Worm (Caenorhabditis elegans) whole organism, L4 larva: Measurements from ENCODE around the gene C45G9.11.
A peak's percentile ranks its signal among the peaks of the same experiment; 100 is the strongest.

ENCODE experiments used
- D1046.2 ChIP-seq: fragments of 200-800 bp; sonication (Bioruptor generic); IDR thresholded peaks from 2 replicates; pipeline ENCODE4 v1.3.6; 2022; ENCODE audit warnings: missing genetic modification characterization, missing compliant biosample characterization
- F26F4.8 ChIP-seq: fragments of 200-800 bp; sonication (Bioruptor generic); conservative IDR thresholded peaks from 2 replicates; pipeline ENCODE4 v1.3.6; 2022; ENCODE audit warnings: missing genetic modification characterization, missing compliant biosample characterization
- F37D6.2 ChIP-seq: sonication (generic microtip); optimal IDR thresholded peaks from 2 replicates; lab custom pipeline; 2016; ENCODE audit warnings: mild to moderate bottlenecking, missing genetic modification characterization, missing compliant biosample characterization
- T20F7.1 ChIP-seq: fragments of 200-800 bp; sonication (Bioruptor generic); optimal IDR thresholded peaks from 2 replicates; lab custom pipeline; 2018; ENCODE audit warnings: mild to moderate bottlenecking, missing genetic modification characterization, missing compliant biosample characterization
- Y48G9A.11 ChIP-seq: fragments of 200-800 bp; sonication (Bioruptor generic); IDR thresholded peaks from 2 replicates; pipeline ENCODE4 v1.3.6; 2022; ENCODE audit warnings: missing genetic modification reagents, missing genetic modification characterization, missing compliant biosample characterization
- ZK337.2 ChIP-seq: fragments of 200-800 bp; sonication (Bioruptor generic); IDR thresholded peaks from 2 replicates; pipeline ENCODE4 v1.3.6; 2022; ENCODE audit warnings: missing genetic modification reagents, missing genetic modification characterization, missing compliant biosample characterization
- aly-2 ChIP-seq: sonication (generic microtip); optimal IDR thresholded peaks from 2 replicates; lab custom pipeline; 2018; ENCODE audit warnings: missing biosample characterization, missing genetic modification characterization
- arid-1 ChIP-seq: fragments of 200-800 bp; sonication (Bioruptor generic); conservative IDR thresholded peaks from 2 replicates; pipeline ENCODE4 v1.3.6; 2022; ENCODE audit warnings: missing genetic modification reagents, missing genetic modification characterization, missing compliant biosample characterization
- attf-4 ChIP-seq: sonication (generic microtip); optimal IDR thresholded peaks from 3 replicates; lab custom pipeline; 2017; ENCODE audit warnings: missing biosample characterization, missing genetic modification characterization
- ceh-20 ChIP-seq: fragments of 200-800 bp; sonication (Bioruptor generic); IDR thresholded peaks from 2 replicates; pipeline ENCODE4 v1.3.6; 2022; ENCODE audit warnings: missing genetic modification reagents, missing genetic modification characterization, missing compliant biosample characterization
- ceh-28 ChIP-seq: fragments of 150-350 bp; optimal IDR thresholded peaks from 2 replicates; lab custom pipeline; 2014; ENCODE audit warnings: missing biosample characterization, missing genetic modification reagents, missing genetic modification characterization
- ceh-44 ChIP-seq: fragments of 200-800 bp; sonication (Bioruptor generic); IDR thresholded peaks from 2 replicates; pipeline ENCODE4 v1.3.6; 2022; ENCODE audit warnings: missing genetic modification reagents, missing genetic modification characterization, missing compliant biosample characterization
- daf-12 ChIP-seq: fragments of 150-350 bp; optimal IDR thresholded peaks from 2 replicates; lab custom pipeline; 2014; ENCODE audit warnings: missing biosample characterization, missing genetic modification reagents, missing genetic modification characterization
- daf-16 ChIP-seq, 3 experiments: sonication (generic microtip); optimal IDR thresholded peaks; 2 replicates each; lab custom pipeline; 2016 to 2017; ENCODE audit warnings: missing genetic modification characterization in 3 of 3, missing genetic modification reagents in 3 of 3, mild to moderate bottlenecking in 2 of 3, missing compliant biosample characterization in 2 of 3, missing biosample characterization in 1 of 3, moderate library complexity in 1 of 3
- dmd-6 ChIP-seq: fragments of 200-800 bp; sonication (Bioruptor generic); IDR thresholded peaks from 2 replicates; pipeline ENCODE4 v1.3.6; 2022; ENCODE audit warnings: missing genetic modification reagents, missing genetic modification characterization, missing compliant biosample characterization
- dpl-1 ChIP-seq: fragments of 150-350 bp; optimal IDR thresholded peaks from 2 replicates; lab custom pipeline; 2014; ENCODE audit warnings: missing biosample characterization, missing genetic modification reagents, missing genetic modification characterization
- duxl-1 ChIP-seq: sonication (generic microtip); optimal IDR thresholded peaks from 2 replicates; lab custom pipeline; 2016; ENCODE audit warnings: mild to moderate bottlenecking, missing genetic modification characterization, moderate library complexity, missing compliant biosample characterization; ENCODE audit not compliant: poor library complexity
- egl-43 ChIP-seq: fragments of 200-800 bp; sonication (Bioruptor generic); IDR thresholded peaks from 2 replicates; pipeline ENCODE4 v1.3.6; 2022; ENCODE audit warnings: missing genetic modification reagents, missing genetic modification characterization, missing compliant biosample characterization
- gei-8 ChIP-seq: fragments of 200-800 bp; sonication (Bioruptor generic); optimal IDR thresholded peaks from 2 replicates; lab custom pipeline; 2018; ENCODE audit warnings: mild to moderate bottlenecking, missing genetic modification characterization, missing compliant biosample characterization
- hlh-11 ChIP-seq: fragments of 200-800 bp; sonication (Bioruptor generic); optimal IDR thresholded peaks from 2 replicates; lab custom pipeline; 2018; ENCODE audit warnings: mild to moderate bottlenecking, missing genetic modification characterization, missing compliant biosample characterization
- hlh-30 ChIP-seq: sonication (generic microtip); optimal IDR thresholded peaks from 2 replicates; lab custom pipeline; 2017; ENCODE audit warnings: antibody characterized with exemption, mild to moderate bottlenecking, missing genetic modification characterization, missing compliant biosample characterization; ENCODE audit not compliant: insufficient read depth
- jun-1 ChIP-seq: fragments of 150-350 bp; optimal IDR thresholded peaks from 2 replicates; lab custom pipeline; 2014; ENCODE audit warnings: missing biosample characterization, missing genetic modification reagents, missing genetic modification characterization
- lin-38 ChIP-seq: fragments of 200-800 bp; sonication (Bioruptor generic); IDR thresholded peaks from 2 replicates; pipeline ENCODE4 v1.3.6; 2022; ENCODE audit warnings: missing genetic modification reagents, missing genetic modification characterization, missing compliant biosample characterization
- lsy-2 ChIP-seq, 2 experiments: fragments of 150-350 bp in 1 of 2; sonication (generic microtip) in 1 of 2; optimal IDR thresholded peaks; 2 replicates each; lab custom pipeline; 2014 to 2017; ENCODE audit warnings: missing biosample characterization in 2 of 2, missing genetic modification characterization in 2 of 2
- mdl-1 ChIP-seq, 2 experiments: fragments of 150-350 bp in 1 of 2; sonication (generic microtip) in 1 of 2; optimal IDR thresholded peaks; 2 replicates each; lab custom pipeline; 2014 to 2017; ENCODE audit warnings: missing biosample characterization in 2 of 2, missing genetic modification characterization in 2 of 2
- mxl-3 ChIP-seq: fragments of 200-800 bp; sonication (Bioruptor generic); optimal IDR thresholded peaks from 2 replicates; lab custom pipeline; 2018; ENCODE audit warnings: mild to moderate bottlenecking, missing genetic modification characterization, missing compliant biosample characterization
- nhr-10 ChIP-seq: fragments of 150-350 bp; optimal IDR thresholded peaks from 2 replicates; lab custom pipeline; 2014; ENCODE audit warnings: missing biosample characterization, missing genetic modification characterization
- nhr-102 ChIP-seq: sonication (generic microtip); optimal IDR thresholded peaks from 2 replicates; lab custom pipeline; 2016; ENCODE audit warnings: mild to moderate bottlenecking, missing genetic modification characterization, moderate library complexity, missing compliant biosample characterization
- nhr-237 ChIP-seq: sonication (generic microtip); optimal IDR thresholded peaks from 2 replicates; lab custom pipeline; 2017; ENCODE audit warnings: missing biosample characterization, missing genetic modification characterization
- nhr-41 ChIP-seq: fragments of 200-800 bp; sonication (Bioruptor generic); IDR thresholded peaks from 2 replicates; pipeline ENCODE4 v1.3.6; 2022; ENCODE audit warnings: missing genetic modification reagents, missing genetic modification characterization, missing compliant biosample characterization
- nhr-48 ChIP-seq: sonication (generic microtip); optimal IDR thresholded peaks from 2 replicates; lab custom pipeline; 2016; ENCODE audit warnings: mild to moderate bottlenecking, missing genetic modification characterization, missing compliant biosample characterization
- nhr-76 ChIP-seq: fragments of 150-350 bp; optimal IDR thresholded peaks from 2 replicates; lab custom pipeline; 2014; ENCODE audit warnings: missing biosample characterization, missing genetic modification characterization
- nhr-77 ChIP-seq: fragments of 150-350 bp; optimal IDR thresholded peaks from 2 replicates; lab custom pipeline; 2014; ENCODE audit warnings: missing biosample characterization, missing genetic modification characterization
- pha-4 ChIP-seq, 2 experiments: fragments of 150-350 bp in 1 of 2; fragments of 200-800 bp in 1 of 2; sonication (Bioruptor generic) in 1 of 2; IDR thresholded peaks in 1 of 2; optimal IDR thresholded peaks in 1 of 2; 2 replicates each; pipeline versions ENCODE4 v1.3.6 to Lab custom; 2014 to 2022; ENCODE audit warnings: missing genetic modification characterization in 2 of 2, missing genetic modification reagents in 2 of 2, missing biosample characterization in 1 of 2, missing compliant biosample characterization in 1 of 2
- php-3 ChIP-seq: fragments of 200-800 bp; sonication (Bioruptor generic); IDR thresholded peaks from 2 replicates; pipeline ENCODE4 v1.3.6; 2022; ENCODE audit warnings: missing genetic modification reagents, missing genetic modification characterization, missing compliant biosample characterization
- pqm-1 ChIP-seq: sonication (generic microtip); optimal IDR thresholded peaks from 2 replicates; lab custom pipeline; 2017; ENCODE audit warnings: missing biosample characterization, missing genetic modification characterization
- rbr-2 ChIP-seq: sonication (generic microtip); optimal IDR thresholded peaks from 2 replicates; lab custom pipeline; 2016; ENCODE audit warnings: missing genotype, missing genetic modification characterization, missing compliant biosample characterization
- sdz-12 ChIP-seq: fragments of 200-800 bp; sonication (Bioruptor generic); optimal IDR thresholded peaks from 2 replicates; lab custom pipeline; 2018; ENCODE audit warnings: mild to moderate bottlenecking, missing genetic modification characterization, missing compliant biosample characterization
- spr-1 ChIP-seq: sonication (generic microtip); optimal IDR thresholded peaks from 2 replicates; lab custom pipeline; 2016; ENCODE audit warnings: mild to moderate bottlenecking, missing genetic modification characterization, missing compliant biosample characterization
- spr-3 ChIP-seq: fragments of 200-800 bp; sonication (Bioruptor generic); optimal IDR thresholded peaks from 2 replicates; lab custom pipeline; 2018; ENCODE audit warnings: mild to moderate bottlenecking, missing genetic modification characterization, missing compliant biosample characterization
- tag-97 ChIP-seq: fragments of 200-800 bp; sonication (Bioruptor generic); IDR thresholded peaks from 2 replicates; pipeline ENCODE4 v1.3.6; 2022; ENCODE audit warnings: missing genetic modification characterization, missing compliant biosample characterization
- tra-1 ChIP-seq: fragments of 200-800 bp; sonication (Bioruptor generic); IDR thresholded peaks from 2 replicates; pipeline ENCODE4 v1.3.6; 2022; ENCODE audit warnings: missing genetic modification reagents, missing genetic modification characterization, missing compliant biosample characterization
- unc-130 ChIP-seq: sonication (generic microtip); optimal IDR thresholded peaks from 2 replicates; lab custom pipeline; 2016; ENCODE audit warnings: missing genetic modification reagents, missing genetic modification characterization, missing compliant biosample characterization
- vab-7 ChIP-seq: fragments of 200-800 bp; sonication (Bioruptor generic); IDR thresholded peaks from 2 replicates; pipeline ENCODE4 v1.3.6; 2022; ENCODE audit warnings: missing genetic modification reagents, missing genetic modification characterization, missing compliant biosample characterization
- zag-1 ChIP-seq: fragments of 150-350 bp; optimal IDR thresholded peaks from 2 replicates; lab custom pipeline; 2014; ENCODE audit warnings: missing biosample characterization, missing genetic modification characterization
- zfp-2 ChIP-seq: sonication (generic microtip); optimal IDR thresholded peaks from 2 replicates; lab custom pipeline; 2016; ENCODE audit warnings: mild to moderate bottlenecking, missing genetic modification characterization, missing compliant biosample characterization
- zip-11 ChIP-seq: fragments of 200-800 bp; sonication (Bioruptor generic); IDR thresholded peaks from 2 replicates; pipeline ENCODE4 v1.3.6; 2022; ENCODE audit warnings: missing genetic modification characterization, missing compliant biosample characterization

The C45G9.11 gene

DNA sequence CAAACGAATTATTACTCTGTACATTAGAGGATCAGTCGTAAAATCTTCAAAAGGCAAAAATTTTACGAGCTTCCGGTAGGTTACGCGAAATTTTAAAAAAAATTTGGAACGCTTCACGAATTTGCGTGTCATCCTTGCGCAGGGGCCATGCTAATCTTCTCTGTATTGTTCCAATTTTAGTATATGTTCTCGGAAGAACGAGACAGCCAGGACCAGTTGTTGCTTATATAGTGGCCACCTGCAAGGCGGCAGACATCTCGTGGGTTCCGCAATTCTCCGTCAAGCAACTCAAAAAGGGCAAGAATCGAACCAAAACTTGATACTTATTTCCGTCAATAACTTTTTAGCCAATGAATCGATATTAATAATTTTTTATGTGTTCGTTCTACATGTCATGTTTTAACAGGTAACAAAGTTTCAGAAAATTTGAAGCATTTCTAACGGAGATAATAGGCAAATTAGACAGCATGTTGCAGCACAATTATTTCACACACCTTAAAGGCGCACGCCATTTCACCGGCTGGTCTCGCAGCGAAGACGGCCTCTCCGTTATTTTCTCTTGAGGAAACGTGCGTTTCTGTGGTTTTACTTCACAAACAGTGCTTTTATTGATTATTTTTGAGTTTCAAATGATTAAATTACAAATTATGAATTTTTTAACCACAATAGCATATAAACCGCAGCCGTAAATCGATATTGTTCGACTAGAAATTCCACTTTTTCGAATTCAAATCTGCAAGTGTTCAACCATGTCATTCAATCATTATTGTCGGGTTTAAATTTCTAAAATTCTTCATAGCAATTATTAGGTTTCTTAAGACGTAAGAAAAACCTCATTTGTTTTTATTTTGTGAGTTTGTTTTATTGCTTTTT lies 12.4 kb upstream of the C45G9.11 start (continued):
- TF ChIP-seq gei-8 (GFP tag; lab: Kevin White, UChicago): peak; percentile 90
- no peak for TF ChIP-seq nhr-76 (tag; lab: Kevin White, UChicago)
- no peak for TF ChIP-seq daf-12
- TF ChIP-seq sdz-12: peak; percentile 67
- TF ChIP-seq zag-1: no peak
- peak; percentile 48 to 78 for TF ChIP-seq lsy-2 (tag; optimal IDR thresholded peaks at IDR 0.05; lab: Kevin White, UChicago)
- TF ChIP-seq duxl-1 (tag; lab: Kevin White, UChicago): peak; percentile 87
- TF ChIP-seq dmd-6 (GFP tag; lab: Robert Waterston, UW): peak; percentile 67
- TF ChIP-seq arid-1 (GFP tag; lab: Robert Waterston, UW): peak; percentile 95
- TF ChIP-seq hlh-30: peak; percentile 18
- peak; percentile 38 for TF ChIP-seq jun-1
- TF ChIP-seq nhr-41 (GFP tag; lab: Robert Waterston, UW): peak; percentile 61
- TF ChIP-seq D1046.2 (GFP tag; lab: Robert Waterston, UW): peak; percentile 92
- TF ChIP-seq ZK337.2 (GFP tag; lab: Robert Waterston, UW): peak; percentile 68
- peak; percentile 73 for TF ChIP-seq spr-3
- peak; percentile 79 for TF ChIP-seq ceh-20
- peak; percentile 81 for TF ChIP-seq ceh-44 (GFP tag; lab: Robert Waterston, UW)
- peak; percentile 77 for TF ChIP-seq spr-1
- no peak for TF ChIP-seq aly-2
- TF ChIP-seq hlh-11 (tag; lab: Kevin White, UChicago): peak; percentile 83
- TF ChIP-seq attf-4: no peak
- peak; percentile 92 for TF ChIP-seq F26F4.8 (GFP tag; lab: Robert Waterston, UW)
- TF ChIP-seq zfp-2 (tag; lab: Kevin White, UChicago): peak; percentile 63
- peak; percentile 74; the same call in 1 of the 2 replicates for TF ChIP-seq php-3
- no peak for TF ChIP-seq nhr-237 (tag; lab: Kevin White, UChicago)
- TF ChIP-seq vab-7 (GFP tag; lab: Robert Waterston, UW): peak; percentile 82
- no peak for TF ChIP-seq tag-97
- peak; percentile 94 for TF ChIP-seq egl-43 (GFP tag; lab: Robert Waterston, UW)
- TF ChIP-seq Y48G9A.11 (GFP tag; lab: Robert Waterston, UW): peak; percentile 87
- peak; percentile 90 for TF ChIP-seq rbr-2 (tag; lab: Kevin White, UChicago)
- peak; percentile 94 for TF ChIP-seq nhr-102
- peak; percentile 75 for TF ChIP-seq F37D6.2
- TF ChIP-seq, all 104 proteins: peak for 80

DNA sequence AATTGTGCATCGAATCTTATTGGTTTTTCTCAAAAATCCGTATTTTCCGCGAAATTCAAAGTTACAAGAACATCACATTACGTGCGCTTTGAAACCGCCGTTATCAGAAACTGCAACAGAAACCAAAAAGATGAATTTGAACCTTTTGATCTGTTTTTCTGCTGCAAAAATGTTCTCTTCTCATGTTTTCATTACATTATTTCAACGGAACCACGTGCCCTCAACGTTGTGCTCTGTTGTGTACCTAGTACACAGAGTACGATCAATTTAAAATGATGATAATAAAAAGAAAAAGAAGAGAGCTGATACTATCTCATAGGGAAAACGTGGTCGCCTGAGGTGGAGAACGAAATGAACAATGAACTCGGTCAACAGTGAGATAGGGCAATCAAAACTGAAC lies 9.5 kb upstream of the C45G9.11 start:
- TF ChIP-seq ceh-20 (0 out of 2 replicates have a peak, but pooled peaks have one; percentile 38), mdl-1 (tag; optimal IDR thresholded peaks at IDR 0.05; lab: Kevin White, UChicago) (peak in 1 of 2 experiments; percentile 95), php-3 (0 out of 2 replicates have a peak, but pooled peaks have one; percentile 43), dpl-1 (GFP tag; lab: Kevin White, UChicago) (peak; percentile 12), daf-16 (GFP tag; optimal IDR thresholded peaks at IDR 0.05; lab: Kevin White, UChicago) (peak in 1 of 2 experiments; percentile 79), daf-16 (tag; optimal IDR thresholded peaks at IDR 0.05; lab: Kevin White, UChicago) (peak; percentile 98), hlh-30 (peak; percentile 89), lin-38 (GFP tag; lab: Robert Waterston, UW) (0 out of 2 replicates have a peak, but pooled peaks have one; percentile 30), dmd-6 (GFP tag; lab: Robert Waterston, UW) (peak; percentile 99), tra-1 (GFP tag; lab: Robert Waterston, UW) (peak; percentile 61; the same call in 1 of the 2 replicates), F26F4.8 (GFP tag; lab: Robert Waterston, UW) (no peak), nhr-77 (tag; lab: Kevin White, UChicago) (peak; percentile 88), nhr-102 (peak; percentile 53), nhr-10 (tag; lab: Kevin White, UChicago) (peak; percentile 25), pqm-1 (tag; lab: Kevin White, UChicago) (peak; percentile 64), nhr-48 (tag; lab: Kevin White, UChicago) (peak; percentile 88), mxl-3 (GFP tag; lab: Kevin White, UChicago) (peak; percentile 97), zip-11 (GFP tag; lab: Robert Waterston, UW) (no peak), ceh-28 (tag; lab: Kevin White, UChicago) (no peak), pha-4 (GFP tag; IDR thresholded peaks at IDR 0.05; lab: Robert Waterston, UW) (peak; percentile 46; the same call in 1 of the 2 replicates), pha-4 (tag; optimal IDR thresholded peaks at IDR 0.05; lab: Kevin White, UChicago) (peak; percentile 84), unc-130 (no peak), spr-1 (no peak), T20F7.1 (GFP tag; lab: Kevin White, UChicago) (peak; percentile 60)
